Worm (Caenorhabditis elegans): ENCODE measurements around the gene R10H10.3.

The R10H10.3 gene

ce11 chrIV:10422230-10422629 is 33.9 kb downstream of the R10H10.3 start:
- TF ChIP-seq mab-9 (GFP tag; IDR thresholded peaks at IDR 0.05), result no peak
- TF ChIP-seq nhr-71 (tag; optimal IDR thresholded peaks at IDR 0.05), result peak; percentile 3
- peak; percentile 58 for TF ChIP-seq lin-14 (GFP tag; optimal IDR thresholded peaks at IDR 0.05)
- peak; percentile 39 for TF ChIP-seq rnt-1 (tag; optimal IDR thresholded peaks at IDR 0.05)
- no peak for TF ChIP-seq fos-1 (tag; optimal IDR thresholded peaks at IDR 0.05)

DNA sequence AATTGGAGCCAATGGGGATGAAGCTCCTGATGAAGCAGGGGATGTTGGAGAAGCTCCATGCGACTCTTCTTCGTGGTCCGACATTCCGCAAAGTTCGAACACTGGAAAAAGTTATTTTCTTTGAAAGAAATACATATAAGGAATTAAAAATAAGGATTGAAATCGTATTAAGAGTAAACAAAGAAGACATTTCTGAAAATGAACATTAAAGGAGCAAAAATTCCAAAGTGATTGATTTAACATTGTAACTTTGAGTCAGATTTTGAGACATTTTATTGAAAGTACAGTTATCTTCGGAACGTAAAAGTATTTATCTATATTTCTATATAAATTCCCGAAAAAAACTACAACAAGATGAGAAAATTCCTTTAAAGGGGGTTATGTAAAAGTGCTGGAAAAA is 36.2 kb downstream of the R10H10.3 start, which contains the start of gene F13B12.1:
Gene F13B12.1, minus strand, starts transcription at position 101 of the 400 bp plus-strand sequence.
- no peak for TF ChIP-seq fos-1 (tag; optimal IDR thresholded peaks at IDR 0.05)
- no peak for TF ChIP-seq mef-2 (tag; optimal IDR thresholded peaks at IDR 0.05)
- no peak for TF ChIP-seq aly-2 (tag; optimal IDR thresholded peaks at IDR 0.05)
- TF ChIP-seq zag-1 (tag; optimal IDR thresholded peaks at IDR 0.05), result no peak
- TF ChIP-seq pqm-1 (tag; optimal IDR thresholded peaks at IDR 0.05), result no peak
- TF ChIP-seq sup-37 (GFP tag; optimal IDR thresholded peaks at IDR 0.05), result no peak
- no peak for TF ChIP-seq ceh-8 (GFP tag; optimal IDR thresholded peaks at IDR 0.05)
- TF ChIP-seq zip-4 (GFP tag; optimal IDR thresholded peaks at IDR 0.05), result no peak
- no peak for TF ChIP-seq nhr-19 (GFP tag; conservative IDR thresholded peaks at IDR 0.05)
- TF ChIP-seq unc-62 (GFP tag; optimal IDR thresholded peaks at IDR 0.05), result no peak
- TF ChIP-seq lin-14 (GFP tag; optimal IDR thresholded peaks at IDR 0.05), result no peak

ce11 chrIV:10425129-10425528 is 36.8 kb downstream of the R10H10.3 start:
- TF ChIP-seq nhr-76 (tag; optimal IDR thresholded peaks at IDR 0.05) (no peak), nhr-11 (tag; optimal IDR thresholded peaks at IDR 0.05) (no peak), lin-14 (GFP tag; optimal IDR thresholded peaks at IDR 0.05) (peak; percentile 38), xbp-1 (tag; optimal IDR thresholded peaks at IDR 0.05) (peak; percentile 4), C34B4.2 (tag; optimal IDR thresholded peaks at IDR 0.05) (no peak), pqm-1 (tag; optimal IDR thresholded peaks at IDR 0.05) (no peak), nhr-237 (tag; optimal IDR thresholded peaks at IDR 0.05) (no peak), nhr-84 (tag; optimal IDR thresholded peaks at IDR 0.05) (no peak), efl-1 (optimal IDR thresholded peaks at IDR 0.05) (peak; percentile 23 to 44), efl-1 (GFP tag; optimal IDR thresholded peaks at IDR 0.05 in 1 of 2) (no peak), zag-1 (tag; optimal IDR thresholded peaks at IDR 0.05) (no peak), ces-1 (GFP tag; optimal IDR thresholded peaks at IDR 0.05) (no peak), C04F5.9 (tag; optimal IDR thresholded peaks at IDR 0.05) (no peak), nhr-20 (tag; optimal IDR thresholded peaks at IDR 0.05) (peak; percentile 22), ama-1 (optimal IDR thresholded peaks at IDR 0.05) (no peak), jun-1 (tag; optimal IDR thresholded peaks at IDR 0.05) (no peak), fos-1 (tag; optimal IDR thresholded peaks at IDR 0.05) (no peak), lin-35 (GFP tag; optimal IDR thresholded peaks at IDR 0.05) (peak; percentile 5 to 51), mep-1 (tag; optimal IDR thresholded peaks at IDR 0.05) (peak; percentile 34), vab-15 (tag; optimal IDR thresholded peaks at IDR 0.05) (no peak), Y116A8C.19 (tag; optimal IDR thresholded peaks at IDR 0.05; ENCODE audit: borderline replicate concordance) (no peak), blmp-1 (tag; optimal IDR thresholded peaks at IDR 0.05) (peak; percentile 7), ceh-90 (tag; optimal IDR thresholded peaks at IDR 0.05) (no peak), aly-2 (tag; optimal IDR thresholded peaks at IDR 0.05) (no peak), nhr-71 (tag; optimal IDR thresholded peaks at IDR 0.05) (peak; percentile 24), mdl-1 (tag; optimal IDR thresholded peaks at IDR 0.05) (no peak), sptf-1 (tag; optimal IDR thresholded peaks at IDR 0.05) (no peak), unc-62 (GFP tag; optimal IDR thresholded peaks at IDR 0.05) (no peak), unc-86 (tag; optimal IDR thresholded peaks at IDR 0.05) (no peak), hlh-4 (tag; optimal IDR thresholded peaks at IDR 0.05) (no peak), lin-39 (tag; optimal IDR thresholded peaks at IDR 0.05) (no peak), isw-1 (GFP tag; IDR thresholded peaks at IDR 0.05) (no peak), hpl-2 (GFP tag; optimal IDR thresholded peaks at IDR 0.05) (no peak), snpc-4 (tag; optimal IDR thresholded peaks at IDR 0.05) (no peak), tbx-2 (tag; optimal IDR thresholded peaks at IDR 0.05) (no peak), fkh-8 (tag; optimal IDR thresholded peaks at IDR 0.05) (no peak), fkh-4 (tag; optimal IDR thresholded peaks at IDR 0.05; ENCODE audit: borderline replicate concordance) (no peak), pax-3 (tag; optimal IDR thresholded peaks at IDR 0.05) (no peak), hlh-17 (GFP tag; optimal IDR thresholded peaks at IDR 0.05; ENCODE audit: borderline replicate concordance) (no peak), sup-37 (GFP tag; optimal IDR thresholded peaks at IDR 0.05) (no peak), ceh-8 (GFP tag; optimal IDR thresholded peaks at IDR 0.05) (no peak), nhr-90 (tag; optimal IDR thresholded peaks at IDR 0.05; ENCODE audit: poor library complexity) (no peak), ztf-11 (tag; optimal IDR thresholded peaks at IDR 0.05) (peak in 1 of 2 experiments; percentile 24), egl-13 (tag; optimal IDR thresholded peaks at IDR 0.05) (no peak)
